Fruit fly (Drosophila melanogaster) whole organism, embryonic: ENCODE data around the gene dysc.
A peak's percentile ranks its signal among the peaks of the same experiment; 100 is the strongest.

Experiments
- Asciz ChIP-seq: fragments of 200-800 bp; sonication (Bioruptor generic); optimal IDR thresholded peaks from 2 replicates; lab custom pipeline; 2017; ENCODE audit warnings: missing biosample characterization, mild to moderate bottlenecking, missing genetic modification characterization, missing genetic modification reagents
- Atf6 ChIP-seq: fragments of 200-800 bp; sonication (Bioruptor generic); IDR thresholded peaks from 2 replicates; pipeline ENCODE4 v1.3.6; 2022; ENCODE audit warnings: missing biosample characterization, missing genetic modification characterization
- C15 ChIP-seq: fragments of 200-800 bp; sonication (Bioruptor generic); IDR thresholded peaks from 3 replicates; pipeline ENCODE4 v1.3.6; 2022; ENCODE audit warnings: missing biosample characterization, missing genetic modification characterization
- CG10462 ChIP-seq: fragments of 200-800 bp; sonication (Bioruptor generic); optimal IDR thresholded peaks from 2 replicates; lab custom pipeline; 2016; ENCODE audit warnings: missing biosample characterization, missing genetic modification characterization
- CG13123 ChIP-seq: fragments of 200-800 bp; sonication (Bioruptor generic); optimal IDR thresholded peaks from 2 replicates; lab custom pipeline; 2016; ENCODE audit warnings: missing biosample characterization, missing genetic modification characterization
- CG15011 ChIP-seq: fragments of 200-800 bp; sonication (Bioruptor generic); optimal IDR thresholded peaks from 3 replicates; lab custom pipeline; 2018; ENCODE audit warnings: missing biosample characterization, mild to moderate bottlenecking, missing genetic modification characterization
- CG17359 ChIP-seq: fragments of 200-800 bp; sonication (Bioruptor generic); optimal IDR thresholded peaks from 3 replicates; lab custom pipeline; 2018; ENCODE audit warnings: missing biosample characterization, mild to moderate bottlenecking, missing genetic modification characterization, moderate library complexity
- CG2129 ChIP-seq: fragments of 200-800 bp; sonication (Bioruptor generic); IDR thresholded peaks from 2 replicates; pipeline ENCODE4 v1.3.6; 2022; ENCODE audit warnings: missing biosample characterization, missing genetic modification characterization; ENCODE audit not compliant: partially characterized antibody
- CG2202 ChIP-seq: fragments of 200-800 bp; sonication (Bioruptor generic); optimal IDR thresholded peaks from 2 replicates; lab custom pipeline; 2018; ENCODE audit warnings: missing biosample characterization, mild to moderate bottlenecking, missing genetic modification characterization
- CG2678 ChIP-seq: fragments of 200-800 bp; sonication (Bioruptor generic); optimal IDR thresholded peaks from 3 replicates; lab custom pipeline; 2019; ENCODE audit warnings: missing biosample characterization, mild to moderate bottlenecking, missing genetic modification characterization, moderate library complexity
- CG31224 ChIP-seq: fragments of 200-800 bp; sonication (Bioruptor generic); IDR thresholded peaks from 2 replicates; pipeline ENCODE4 v1.3.6; 2022; ENCODE audit warnings: missing biosample characterization, missing genetic modification characterization
- CG3726 ChIP-seq: fragments of 200-800 bp; sonication (Bioruptor generic); IDR thresholded peaks from 3 replicates; pipeline ENCODE4, ENCODE4 v1.3.6; 2022; ENCODE audit warnings: missing biosample characterization, missing genetic modification characterization
- CG4328 ChIP-seq: fragments of 200-800 bp; sonication (Bioruptor generic); optimal IDR thresholded peaks from 3 replicates; lab custom pipeline; 2017; ENCODE audit warnings: missing biosample characterization, missing genetic modification reagents, missing genetic modification characterization
- CG7928 ChIP-seq: fragments of 200-800 bp; sonication (Bioruptor generic); optimal IDR thresholded peaks from 2 replicates; lab custom pipeline; 2017; ENCODE audit warnings: missing biosample characterization, mild to moderate bottlenecking, missing genetic modification characterization
- CG8359 ChIP-seq: fragments of 200-800 bp; sonication (Bioruptor generic); optimal IDR thresholded peaks from 2 replicates; lab custom pipeline; 2017; ENCODE audit warnings: missing biosample characterization, mild to moderate bottlenecking, missing genetic modification characterization, borderline replicate concordance
- CG8388 ChIP-seq: fragments of 200-800 bp; sonication (Bioruptor generic); optimal IDR thresholded peaks from 2 replicates; lab custom pipeline; 2019; ENCODE audit warnings: missing biosample characterization, mild to moderate bottlenecking, missing genetic modification characterization, moderate library complexity
- CG8478 ChIP-seq: fragments of >200 bp; optimal IDR thresholded peaks from 2 replicates; lab custom pipeline; 2018
- CHES-1-like ChIP-seq: fragments of 200-800 bp; sonication (Bioruptor generic); optimal IDR thresholded peaks from 2 replicates; lab custom pipeline; 2016; ENCODE audit warnings: missing biosample characterization, missing genetic modification characterization
- CrebB ChIP-seq: fragments of 200-800 bp; sonication (Bioruptor generic); optimal IDR thresholded peaks from 3 replicates; lab custom pipeline; 2018; ENCODE audit warnings: missing biosample characterization, mild to moderate bottlenecking, missing genetic modification characterization
- Dbx ChIP-seq: fragments of 200-800 bp; sonication (Bioruptor generic); IDR thresholded peaks from 3 replicates; pipeline ENCODE4 v1.3.6; 2022; ENCODE audit warnings: missing biosample characterization, missing genetic modification characterization
- HmgZ ChIP-seq: fragments of 200-800 bp; sonication (Bioruptor generic); optimal IDR thresholded peaks from 2 replicates; lab custom pipeline; 2018; ENCODE audit warnings: missing biosample characterization, mild to moderate bottlenecking, missing genetic modification characterization
- Hr78 ChIP-seq, 2 experiments: fragments of 200-800 bp in 1 of 2; fragments of >200 bp in 1 of 2; sonication (Bioruptor generic) in 1 of 2; optimal IDR thresholded peaks; 2 replicates each; lab custom pipeline; 2017 to 2019; ENCODE audit warnings: missing biosample characterization in 2 of 2, missing genetic modification characterization in 2 of 2, mild to moderate bottlenecking in 1 of 2, moderate library complexity in 1 of 2
- Mes4 ChIP-seq: fragments of 200-800 bp; sonication (Bioruptor generic); optimal IDR thresholded peaks from 2 replicates; lab custom pipeline; 2016; ENCODE audit warnings: missing biosample characterization, missing genetic modification characterization
- Myb ChIP-seq: fragments of 200-800 bp; sonication (Bioruptor generic); optimal IDR thresholded peaks from 2 replicates; lab custom pipeline; 2016; ENCODE audit warnings: missing biosample characterization, missing genetic modification characterization
- NFAT ChIP-seq: fragments of 200-800 bp; sonication (Bioruptor generic); IDR thresholded peaks from 2 replicates; pipeline ENCODE4 v1.3.6; 2022; ENCODE audit warnings: missing biosample characterization, missing genetic modification characterization
- NK7.1 ChIP-seq: fragments of 200-800 bp; sonication (Bioruptor generic); optimal IDR thresholded peaks from 3 replicates; lab custom pipeline; 2016; ENCODE audit warnings: missing biosample characterization, missing genetic modification characterization
- Sox100B ChIP-seq: fragments of 200-800 bp; sonication (Bioruptor generic); optimal IDR thresholded peaks from 3 replicates; lab custom pipeline; 2018; ENCODE audit warnings: missing biosample characterization, mild to moderate bottlenecking, missing genetic modification characterization
- Tbp ChIP-seq: fragments of >200 bp; optimal IDR thresholded peaks from 2 replicates; lab custom pipeline; 2018; ENCODE audit warnings: missing biosample characterization, missing genetic modification characterization
- Trl ChIP-seq, 3 experiments: fragments of >200 bp in 2 of 3; fragments of 200-800 bp in 1 of 3; sonication (Bioruptor generic) in 1 of 3; optimal IDR thresholded peaks; 2 replicates in 1 of 3; 3 replicates in 2 of 3; lab custom pipeline; 2016 to 2017; ENCODE audit warnings: missing biosample characterization in 1 of 3, missing genetic modification characterization in 1 of 3
- chinmo ChIP-seq: fragments of 200-800 bp; sonication (Bioruptor generic); IDR thresholded peaks from 4 replicates; pipeline ENCODE4 v1.3.6; 2022; ENCODE audit warnings: missing biosample characterization, missing genetic modification characterization; ENCODE audit not compliant: partially characterized antibody
- croc ChIP-seq: fragments of 200-800 bp; sonication (Bioruptor generic); conservative IDR thresholded peaks from 3 replicates; pipeline ENCODE4 v1.3.6; 2022; ENCODE audit warnings: missing biosample characterization, missing genetic modification characterization
- eyg ChIP-seq: fragments of 200-800 bp; sonication (Bioruptor generic); optimal IDR thresholded peaks from 3 replicates; lab custom pipeline; 2016; ENCODE audit warnings: missing biosample characterization, missing genetic modification characterization
- fd102C ChIP-seq: fragments of 200-800 bp; sonication (Bioruptor generic); optimal IDR thresholded peaks from 2 replicates; lab custom pipeline; 2018; ENCODE audit warnings: missing biosample characterization, mild to moderate bottlenecking, missing genetic modification characterization, moderate library complexity
- gfzf ChIP-seq: fragments of 200-800 bp; sonication (Bioruptor generic); optimal IDR thresholded peaks from 2 replicates; lab custom pipeline; 2016; ENCODE audit warnings: missing biosample characterization, mild to moderate bottlenecking, missing genetic modification characterization, moderate library complexity
- h ChIP-seq: fragments of >200 bp; optimal IDR thresholded peaks from 2 replicates; lab custom pipeline; 2017
- hkb ChIP-seq, 2 experiments: fragments of 200-800 bp in 1 of 2; fragments of >200 bp in 1 of 2; sonication (Bioruptor generic) in 1 of 2; IDR thresholded peaks in 1 of 2; optimal IDR thresholded peaks in 1 of 2; 2 replicates each; pipeline versions ENCODE4 v1.3.6 to Lab custom; 2017 to 2022; ENCODE audit warnings: missing biosample characterization in 1 of 2, missing genetic modification characterization in 1 of 2
- hth ChIP-seq: fragments of >200 bp; optimal IDR thresholded peaks from 2 replicates; lab custom pipeline; 2017; ENCODE audit warnings: inconsistent platforms
- jigr1 ChIP-seq: fragments of 200-800 bp; sonication (Bioruptor generic); IDR thresholded peaks from 3 replicates; pipeline ENCODE4 v1.3.6; 2022; ENCODE audit warnings: missing biosample characterization, missing genetic modification characterization
- lmd ChIP-seq: fragments of 200-800 bp; sonication (Bioruptor generic); IDR thresholded peaks from 2 replicates; pipeline ENCODE4 v1.3.6; 2022; ENCODE audit warnings: missing biosample characterization, missing genetic modification characterization
- odd ChIP-seq: fragments of 200-800 bp; sonication (Bioruptor generic); optimal IDR thresholded peaks from 2 replicates; lab custom pipeline; 2017; ENCODE audit warnings: missing biosample characterization, mild to moderate bottlenecking, missing genetic modification characterization
- pita ChIP-seq: fragments of 200-800 bp; sonication (Bioruptor generic); optimal IDR thresholded peaks from 2 replicates; lab custom pipeline; 2017; ENCODE audit warnings: missing biosample characterization, mild to moderate bottlenecking, missing genetic modification characterization
- pros ChIP-seq: fragments of 200-800 bp; sonication (Bioruptor generic); optimal IDR thresholded peaks from 3 replicates; lab custom pipeline; 2019; ENCODE audit warnings: missing biosample characterization, mild to moderate bottlenecking, missing genetic modification characterization, moderate library complexity
- ranshi ChIP-seq: fragments of 200-800 bp; sonication (Bioruptor generic); IDR thresholded peaks from 2 replicates; pipeline ENCODE4 v1.3.6; 2022; ENCODE audit warnings: missing biosample characterization, missing genetic modification characterization
- sc ChIP-seq, 3 experiments: fragments of >200 bp in 2 of 3; fragments of 200-800 bp in 1 of 3; sonication (Bioruptor generic) in 1 of 3; optimal IDR thresholded peaks; 2 replicates in 2 of 3; 3 replicates in 1 of 3; lab custom pipeline; 2017; ENCODE audit warnings: mild to moderate bottlenecking in 1 of 3, missing biosample characterization in 1 of 3, missing genetic modification characterization in 1 of 3, missing genetic modification reagents in 1 of 3
- scrt ChIP-seq: fragments of 200-800 bp; sonication (Bioruptor generic); optimal IDR thresholded peaks from 2 replicates; lab custom pipeline; 2018; ENCODE audit warnings: missing biosample characterization, mild to moderate bottlenecking, missing genetic modification characterization, moderate library complexity
- sens ChIP-seq: fragments of 200-800 bp; sonication (Bioruptor generic); peaks from one replicate; lab custom pipeline; 2016; ENCODE audit warnings: missing biosample characterization, missing genetic modification characterization
- ssp ChIP-seq: fragments of 200-800 bp; sonication (Bioruptor generic); IDR thresholded peaks from 2 replicates; pipeline ENCODE4 v1.3.6; 2022; ENCODE audit warnings: missing biosample characterization, missing genetic modification characterization
- vfl ChIP-seq: fragments of 200-800 bp; sonication (Bioruptor generic); optimal IDR thresholded peaks from 2 replicates; lab custom pipeline; 2016; ENCODE audit warnings: missing biosample characterization, missing genetic modification characterization
- zfh1 ChIP-seq: fragments of 200-800 bp; sonication (Bioruptor generic); IDR thresholded peaks from 3 replicates; pipeline ENCODE4 v1.3.6; 2022; ENCODE audit warnings: missing biosample characterization, missing genetic modification characterization

Gene dysc

dm6 chr3L:13928769-13929594 is 25.9 kb upstream of the dysc start, which contains the start of the genes CG8833 and DCTN1-p150 (continued):
- TF ChIP-seq sens (GFP tag; lab: Kevin White, UChicago) (peak; percentile 90), jigr1 (GFP tag; lab: Robert Waterston, UW) (no peak), NK7.1 (GFP tag; lab: Kevin White, UChicago) (no peak), odd (peak; percentile 41), sc (optimal IDR thresholded peaks at IDR 0.05; lab: Kevin White, UChicago) (no peak), sc (GFP tag; optimal IDR thresholded peaks at IDR 0.05; lab: Kevin White, UChicago) (no peak), Mes4 (no peak), CG31224 (no peak), CHES-1-like (GFP tag; lab: Kevin White, UChicago) (peak; percentile 34), lmd (GFP tag; lab: Robert Waterston, UW) (peak; percentile 48), CG13123 (GFP tag; lab: Kevin White, UChicago) (peak; percentile 29), Trl (optimal IDR thresholded peaks at IDR 0.05; lab: Kevin White, UChicago) (no peak), Trl (GFP tag; optimal IDR thresholded peaks at IDR 0.05; lab: Kevin White, UChicago) (peak; percentile 10), Tbp (GFP tag; lab: Kevin White, UChicago) (no peak), CG7928 (GFP tag; lab: Kevin White, UChicago) (no peak), scrt (GFP tag; lab: Kevin White, UChicago) (no peak), pita (GFP tag; lab: Kevin White, UChicago) (no peak), Dbx (GFP tag; lab: Robert Waterston, UW) (0 out of 3 replicates have a peak, but pooled peaks have one; percentile 16), zfh1 (0 out of 3 replicates have a peak, but pooled peaks have one; percentile 10), gfzf (GFP tag; lab: Kevin White, UChicago) (peak; percentile 40), Atf6 (0 out of 2 replicates have a peak, but pooled peaks have one; percentile 29), CG17359 (tag; lab: Kevin White, UChicago) (no peak), CG15011 (GFP tag; lab: Kevin White, UChicago) (no peak), CrebB (tag; lab: Kevin White, UChicago) (no peak), CG8359 (GFP tag; lab: Kevin White, UChicago) (no peak), C15 (no peak), croc (GFP tag; lab: Robert Waterston, UW) (no peak), NFAT (GFP tag; lab: Robert Waterston, UW) (peak; percentile 41; the same call in 1 of the 2 replicates), CG3726 (GFP tag; lab: Robert Waterston, UW) (no peak), Hr78 (GFP tag; optimal IDR thresholded peaks at IDR 0.05; lab: Kevin White, UChicago) (no peak), chinmo (GFP tag; lab: Robert Waterston, UW) (no peak), CG2202 (tag; lab: Kevin White, UChicago) (no peak), CG4328 (GFP tag; lab: Kevin White, UChicago) (no peak), hkb (optimal IDR thresholded peaks at IDR 0.05; lab: Kevin White, UChicago) (no peak), hkb (GFP tag; IDR thresholded peaks at IDR 0.05; lab: Robert Waterston, UW) (no peak), CG2129 (no peak), hth (lab: Kevin White, UChicago) (no peak), CG10462 (GFP tag; lab: Kevin White, UChicago) (peak; percentile 7), Asciz (no peak), HmgZ (tag; lab: Kevin White, UChicago) (peak; percentile 27), ranshi (GFP tag; lab: Robert Waterston, UW) (peak; percentile 57; the same call in 1 of the 2 replicates), ssp (no peak), pros (no peak), fd102C (GFP tag; lab: Kevin White, UChicago) (no peak), Sox100B (no peak), CG8388 (GFP tag; lab: Kevin White, UChicago) (no peak), h (lab: Kevin White, UChicago) (no peak), CG2678 (tag; lab: Kevin White, UChicago) (no peak), Myb (GFP tag; lab: Kevin White, UChicago) (no peak), eyg (GFP tag; lab: Kevin White, UChicago) (no peak), vfl (GFP tag; lab: Kevin White, UChicago) (no peak), CG8478 (lab: Kevin White, UChicago) (no peak)
